Worm (Caenorhabditis elegans): ENCODE measurements around the gene F55E10.2.

DNA sequence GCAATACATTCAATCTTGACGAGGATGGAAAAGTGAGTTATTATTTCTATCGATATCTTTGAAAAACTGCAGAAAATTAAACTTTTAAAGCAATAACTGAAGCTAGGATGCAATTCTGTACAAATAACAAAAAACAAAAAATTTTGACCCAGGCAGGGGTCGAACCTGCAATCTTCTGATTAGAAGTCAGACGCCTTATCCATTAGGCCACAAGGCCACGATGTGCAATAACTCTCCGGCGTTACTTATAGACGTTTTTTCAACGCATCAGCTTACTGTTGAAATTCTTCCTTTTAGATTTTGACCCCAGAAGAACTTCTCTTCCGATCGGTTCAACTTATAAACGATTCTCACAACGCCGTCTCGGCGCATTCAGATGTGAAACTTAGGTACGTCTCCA lies 41.2 kb downstream of the F55E10.2 start:
- TF ChIP-seq flt-1 (GFP tag; IDR thresholded peaks at IDR 0.05): no peak
- no peak for TF ChIP-seq ama-1 (optimal IDR thresholded peaks at IDR 0.05)
- no peak for TF ChIP-seq hmbx-1 (tag; optimal IDR thresholded peaks at IDR 0.05)
- no peak for TF ChIP-seq ceh-13 (GFP tag; optimal IDR thresholded peaks at IDR 0.05)
- no peak for TF ChIP-seq tra-4 (tag; optimal IDR thresholded peaks at IDR 0.05)
- TF ChIP-seq ets-7 (tag; optimal IDR thresholded peaks at IDR 0.05): no peak
